Worm (Caenorhabditis elegans) whole organism, L3 larva: Measurements from ENCODE around the gene C16C8.25.

Experiments
- mdl-1 ChIP-seq: fragments of 150-350 bp; optimal IDR thresholded peaks from 2 replicates; lab custom pipeline; 2014; ENCODE audit warnings: missing biosample characterization, missing genetic modification characterization
- nhr-12 ChIP-seq: fragments of 150-350 bp; optimal IDR thresholded peaks from 2 replicates; lab custom pipeline; 2014; ENCODE audit warnings: missing biosample characterization, missing genetic modification characterization
- ztf-11 ChIP-seq: fragments of 150-350 bp; optimal IDR thresholded peaks from 2 replicates; lab custom pipeline; 2014; ENCODE audit warnings: missing biosample characterization, missing genetic modification characterization

ce11 chrII:3477171-3477570 is 28.1 kb downstream of the C16C8.25 start, which contains the start of gene fbxb-104:
- TF ChIP-seq nhr-12 (tag; lab: Kevin White, UChicago) (no peak), mdl-1 (tag; lab: Kevin White, UChicago) (no peak), ztf-11 (no peak)
